Worm (Caenorhabditis elegans): Measurements from ENCODE around the gene ZK1058.9.

Gene ZK1058.9

ce11 chrIII:3915705-3916104 lies 10.3 kb downstream of the ZK1058.9 start:
- peak; percentile 79 for TF ChIP-seq hlh-1 (tag; optimal IDR thresholded peaks at IDR 0.05)
- TF ChIP-seq ztf-11 (tag; optimal IDR thresholded peaks at IDR 0.05), result peak; percentile 24
- peak; percentile 4 for TF ChIP-seq nhr-2 (tag; optimal IDR thresholded peaks at IDR 0.05)
- TF ChIP-seq mls-2 (tag; optimal IDR thresholded peaks at IDR 0.05), result no peak
- TF ChIP-seq cnd-1 (tag; optimal IDR thresholded peaks at IDR 0.05), result peak; percentile 12
- TF ChIP-seq unc-62 (GFP tag; optimal IDR thresholded peaks at IDR 0.05), result peak; percentile 53
- no peak for TF ChIP-seq nhr-28 (tag; optimal IDR thresholded peaks at IDR 0.05)
- TF ChIP-seq sem-2 (GFP tag; optimal IDR thresholded peaks at IDR 0.05), result no peak
- TF ChIP-seq unc-120 (tag; optimal IDR thresholded peaks at IDR 0.05; ENCODE audit: poor library complexity, severe bottlenecking), result peak; percentile 30
- TF ChIP-seq mep-1 (tag; optimal IDR thresholded peaks at IDR 0.05), result peak; percentile 15
- TF ChIP-seq ces-1 (GFP tag; optimal IDR thresholded peaks at IDR 0.05), result peak; percentile 37
- peak; percentile 4 for TF ChIP-seq pha-4 (tag; optimal IDR thresholded peaks at IDR 0.05)
- TF ChIP-seq ceh-43 (GFP tag; optimal IDR thresholded peaks at IDR 0.05), result no peak
- no peak for TF ChIP-seq M03D4.4 (tag; optimal IDR thresholded peaks at IDR 0.05)
- peak; percentile 88 for TF ChIP-seq ham-2 (GFP tag; optimal IDR thresholded peaks at IDR 0.05)
- TF ChIP-seq tbx-8 (GFP tag; optimal IDR thresholded peaks at IDR 0.05), result no peak
- no peak for TF ChIP-seq ceh-39 (tag; optimal IDR thresholded peaks at IDR 0.05)

- TF ChIP-seq sem-2 (GFP tag; optimal IDR thresholded peaks at IDR 0.05) (no peak), mls-2 (tag; optimal IDR thresholded peaks at IDR 0.05) (no peak), unc-120 (tag; optimal IDR thresholded peaks at IDR 0.05; ENCODE audit: poor library complexity, severe bottlenecking) (peak; percentile 82), ham-2 (GFP tag; optimal IDR thresholded peaks at IDR 0.05) (no peak), nhr-2 (tag; optimal IDR thresholded peaks at IDR 0.05) (no peak), bed-3 (GFP tag; optimal IDR thresholded peaks at IDR 0.05) (no peak), sptf-1 (tag; optimal IDR thresholded peaks at IDR 0.05) (no peak), M03D4.4 (tag; optimal IDR thresholded peaks at IDR 0.05) (no peak), lin-32 (GFP tag; optimal IDR thresholded peaks at IDR 0.05) (no peak), cnd-1 (tag; optimal IDR thresholded peaks at IDR 0.05) (peak; percentile 11), unc-62 (GFP tag; optimal IDR thresholded peaks at IDR 0.05) (peak; percentile 50), drap-1 (GFP tag; optimal IDR thresholded peaks at IDR 0.05) (no peak), elt-1 (tag; optimal IDR thresholded peaks at IDR 0.05; ENCODE audit: borderline replicate concordance, insufficient read depth) (no peak), elt-3 (tag; optimal IDR thresholded peaks at IDR 0.05) (no peak), zip-8 (tag; optimal IDR thresholded peaks at IDR 0.05) (no peak), mab-5 (tag; optimal IDR thresholded peaks at IDR 0.05) (no peak), nhr-76 (tag; optimal IDR thresholded peaks at IDR 0.05) (no peak), unc-39 (tag; optimal IDR thresholded peaks at IDR 0.05) (no peak), hlh-1 (tag; optimal IDR thresholded peaks at IDR 0.05) (peak; percentile 95), nhr-237 (tag; optimal IDR thresholded peaks at IDR 0.05) (no peak), ceh-39 (tag; optimal IDR thresholded peaks at IDR 0.05) (no peak), ces-1 (GFP tag; optimal IDR thresholded peaks at IDR 0.05) (no peak), lin-13 (tag; optimal IDR thresholded peaks at IDR 0.05) (no peak), ceh-43 (GFP tag; optimal IDR thresholded peaks at IDR 0.05) (no peak), ceh-83 (GFP tag; optimal IDR thresholded peaks at IDR 0.05) (no peak), snpc-4 (tag; optimal IDR thresholded peaks at IDR 0.05) (no peak), nhr-28 (tag; optimal IDR thresholded peaks at IDR 0.05) (no peak), blmp-1 (tag; optimal IDR thresholded peaks at IDR 0.05) (no peak), mep-1 (tag; optimal IDR thresholded peaks at IDR 0.05) (no peak)
These were observed 11.2 kb downstream of the ZK1058.9 start for ce11 chrIII:3914836-3915235.

ce11 chrIII:3914049-3914448 lies 12.0 kb downstream of the ZK1058.9 start, which contains the start of gene pat-3:
Gene pat-3, minus strand, starts transcription at chrIII:3914149.
- TF ChIP-seq unc-39 (tag; optimal IDR thresholded peaks at IDR 0.05) (no peak), tbx-8 (GFP tag; optimal IDR thresholded peaks at IDR 0.05) (no peak), elt-3 (tag; optimal IDR thresholded peaks at IDR 0.05) (no peak), pha-4 (tag; optimal IDR thresholded peaks at IDR 0.05) (no peak), ham-2 (GFP tag; optimal IDR thresholded peaks at IDR 0.05) (no peak), lin-13 (tag; optimal IDR thresholded peaks at IDR 0.05) (no peak), blmp-1 (tag; optimal IDR thresholded peaks at IDR 0.05) (no peak)

- TF ChIP-seq tbx-8 (GFP tag; optimal IDR thresholded peaks at IDR 0.05) (no peak), unc-62 (GFP tag; optimal IDR thresholded peaks at IDR 0.05) (peak; percentile 10), ces-1 (GFP tag; optimal IDR thresholded peaks at IDR 0.05) (peak; percentile 41), unc-39 (tag; optimal IDR thresholded peaks at IDR 0.05) (no peak), unc-120 (tag; optimal IDR thresholded peaks at IDR 0.05; ENCODE audit: poor library complexity, severe bottlenecking) (peak; percentile 9), ceh-43 (GFP tag; optimal IDR thresholded peaks at IDR 0.05) (no peak), hlh-1 (tag; optimal IDR thresholded peaks at IDR 0.05) (peak; percentile 86)
These were observed 17.8 kb downstream of the ZK1058.9 start for ce11 chrIII:3908205-3908604.
